Worm (Caenorhabditis elegans) whole organism, L3 larva: Measurements from ENCODE around the gene abf-4.

Experiments used
- ZK546.5 ChIP-seq: sonication (generic microtip); optimal IDR thresholded peaks from 2 replicates; lab custom pipeline; 2017; ENCODE audit warnings: missing biosample characterization, missing genetic modification characterization
- ama-1 ChIP-seq: fragments of 150-350 bp; optimal IDR thresholded peaks from 2 replicates; lab custom pipeline; 2018
- ceh-16 ChIP-seq: sonication (generic microtip); optimal IDR thresholded peaks from 2 replicates; lab custom pipeline; 2017; ENCODE audit warnings: missing biosample characterization, missing genetic modification characterization
- ceh-28 ChIP-seq: fragments of 150-350 bp; optimal IDR thresholded peaks from 2 replicates; lab custom pipeline; 2014; ENCODE audit warnings: missing biosample characterization, missing genetic modification reagents, missing genetic modification characterization
- ceh-82 ChIP-seq: fragments of 150-350 bp; optimal IDR thresholded peaks from 2 replicates; lab custom pipeline; 2014; ENCODE audit warnings: missing biosample characterization, missing genetic modification characterization
- ceh-9 ChIP-seq: sonication (generic microtip); optimal IDR thresholded peaks from 2 replicates; lab custom pipeline; 2018; ENCODE audit warnings: missing biosample characterization, missing genetic modification characterization
- daf-12 ChIP-seq: fragments of 150-350 bp; optimal IDR thresholded peaks from 2 replicates; lab custom pipeline; 2014; ENCODE audit warnings: missing biosample characterization, missing genetic modification reagents, missing genetic modification characterization
- egl-27 ChIP-seq: sonication (generic microtip); optimal IDR thresholded peaks from 4 replicates; lab custom pipeline; 2017; ENCODE audit warnings: missing biosample characterization, missing genetic modification reagents, missing genetic modification characterization
- egl-5 ChIP-seq: fragments of 150-350 bp; optimal IDR thresholded peaks from 2 replicates; lab custom pipeline; 2017; ENCODE audit warnings: missing biosample characterization, missing genetic modification reagents, missing genetic modification characterization, inconsistent platforms
- elt-2 ChIP-seq: sonication (generic microtip); optimal IDR thresholded peaks from 2 replicates; lab custom pipeline; 2016; ENCODE audit warnings: missing genetic modification reagents, mild to moderate bottlenecking, missing genetic modification characterization, missing compliant biosample characterization
- elt-3 ChIP-seq, 3 experiments: fragments of 150-350 bp in 1 of 3; sonication (generic microtip) in 2 of 3; optimal IDR thresholded peaks; 2 replicates in 2 of 3; 4 replicates in 1 of 3; lab custom pipeline; 2014 to 2017; ENCODE audit warnings: missing biosample characterization in 3 of 3, missing genetic modification characterization in 3 of 3
- eor-1 ChIP-seq, 2 experiments: fragments of 150-350 bp; optimal IDR thresholded peaks; 2 replicates each; lab custom pipeline; 2014 to 2018; ENCODE audit warnings: missing biosample characterization in 2 of 2, missing genetic modification characterization in 2 of 2
- fkh-10 ChIP-seq: sonication (generic microtip); optimal IDR thresholded peaks from 2 replicates; lab custom pipeline; 2017; ENCODE audit warnings: missing biosample characterization, missing genetic modification reagents, missing genetic modification characterization
- fos-1 ChIP-seq: fragments of 150-350 bp; optimal IDR thresholded peaks from 2 replicates; lab custom pipeline; 2014; ENCODE audit warnings: missing biosample characterization, missing genetic modification characterization
- hmg-11 ChIP-seq: sonication (generic microtip); optimal IDR thresholded peaks from 2 replicates; lab custom pipeline; 2016; ENCODE audit warnings: missing genetic modification characterization, missing compliant biosample characterization
- jun-1 ChIP-seq: fragments of 150-350 bp; optimal IDR thresholded peaks from 2 replicates; lab custom pipeline; 2014; ENCODE audit warnings: missing biosample characterization, missing genetic modification reagents, missing genetic modification characterization
- lin-39 ChIP-seq: fragments of 150-350 bp; optimal IDR thresholded peaks from 2 replicates; lab custom pipeline; 2018; ENCODE audit warnings: missing biosample characterization, missing genetic modification reagents, missing genetic modification characterization
- lsy-12 ChIP-seq: sonication (generic microtip); optimal IDR thresholded peaks from 2 replicates; lab custom pipeline; 2016; ENCODE audit warnings: mild to moderate bottlenecking, missing genetic modification characterization, missing compliant biosample characterization
- mdl-1 ChIP-seq: fragments of 150-350 bp; optimal IDR thresholded peaks from 2 replicates; lab custom pipeline; 2014; ENCODE audit warnings: missing biosample characterization, missing genetic modification characterization
- mml-1 ChIP-seq: fragments of 150-350 bp; sonication (generic microtip); optimal IDR thresholded peaks from 3 replicates; lab custom pipeline; 2014; ENCODE audit warnings: missing biosample characterization, missing genetic modification characterization
- nfya-1 ChIP-seq: sonication (generic microtip); optimal IDR thresholded peaks from 2 replicates; lab custom pipeline; 2017; ENCODE audit warnings: missing genetic modification characterization, mild to moderate bottlenecking, missing compliant biosample characterization, antibody characterized with exemption, moderate library complexity; ENCODE audit not compliant: insufficient read depth
- nhr-12 ChIP-seq: fragments of 150-350 bp; optimal IDR thresholded peaks from 2 replicates; lab custom pipeline; 2014; ENCODE audit warnings: missing biosample characterization, missing genetic modification characterization
- nhr-23 ChIP-seq: fragments of 150-350 bp; optimal IDR thresholded peaks from 2 replicates; lab custom pipeline; 2014; ENCODE audit warnings: missing biosample characterization, missing genetic modification reagents, missing genetic modification characterization
- nhr-237 ChIP-seq: fragments of 150-350 bp; optimal IDR thresholded peaks from 2 replicates; lab custom pipeline; 2014; ENCODE audit warnings: missing biosample characterization, missing genetic modification characterization
- nhr-25 ChIP-seq: sonication (generic microtip); optimal IDR thresholded peaks from 2 replicates; lab custom pipeline; 2017; ENCODE audit warnings: missing biosample characterization, missing genetic modification characterization
- nhr-43 ChIP-seq: sonication (generic microtip); optimal IDR thresholded peaks from 2 replicates; lab custom pipeline; 2016; ENCODE audit warnings: mild to moderate bottlenecking, missing genetic modification characterization, missing compliant biosample characterization; ENCODE audit not compliant: poor library complexity, severe bottlenecking
- nhr-76 ChIP-seq: fragments of 150-350 bp; sonication (generic microtip); optimal IDR thresholded peaks from 5 replicates; lab custom pipeline; 2014; ENCODE audit warnings: missing biosample characterization, missing genetic modification characterization
- nhr-77 ChIP-seq: fragments of 150-350 bp; optimal IDR thresholded peaks from 2 replicates; lab custom pipeline; 2014; ENCODE audit warnings: missing biosample characterization, missing genetic modification characterization
- pha-4 ChIP-seq: fragments of 150-350 bp; optimal IDR thresholded peaks from 2 replicates; lab custom pipeline; 2014; ENCODE audit warnings: missing biosample characterization, missing genetic modification reagents, missing genetic modification characterization
- pqm-1 ChIP-seq: fragments of 150-350 bp; optimal IDR thresholded peaks from 2 replicates; lab custom pipeline; 2017; ENCODE audit warnings: missing biosample characterization, missing genetic modification characterization, inconsistent platforms
- sea-2 ChIP-seq: fragments of 150-350 bp; sonication (generic microtip); optimal IDR thresholded peaks from 4 replicates; lab custom pipeline; 2014; ENCODE audit warnings: missing biosample characterization, missing genetic modification reagents, missing genetic modification characterization
- skn-1 ChIP-seq: fragments of 150-350 bp; optimal IDR thresholded peaks from 2 replicates; lab custom pipeline; 2014; ENCODE audit warnings: missing biosample characterization, missing genetic modification characterization
- unc-39 ChIP-seq: sonication (generic microtip); optimal IDR thresholded peaks from 4 replicates; lab custom pipeline; 2017; ENCODE audit warnings: missing biosample characterization, missing genetic modification characterization
- unc-62 ChIP-seq: fragments of 150-350 bp; sonication (generic microtip); optimal IDR thresholded peaks from 4 replicates; lab custom pipeline; 2014; ENCODE audit warnings: missing biosample characterization, missing genetic modification reagents, missing genetic modification characterization
- zag-1 ChIP-seq: fragments of 150-350 bp; optimal IDR thresholded peaks from 2 replicates; lab custom pipeline; 2014; ENCODE audit warnings: missing biosample characterization, missing genetic modification characterization

The abf-4 gene

DNA sequence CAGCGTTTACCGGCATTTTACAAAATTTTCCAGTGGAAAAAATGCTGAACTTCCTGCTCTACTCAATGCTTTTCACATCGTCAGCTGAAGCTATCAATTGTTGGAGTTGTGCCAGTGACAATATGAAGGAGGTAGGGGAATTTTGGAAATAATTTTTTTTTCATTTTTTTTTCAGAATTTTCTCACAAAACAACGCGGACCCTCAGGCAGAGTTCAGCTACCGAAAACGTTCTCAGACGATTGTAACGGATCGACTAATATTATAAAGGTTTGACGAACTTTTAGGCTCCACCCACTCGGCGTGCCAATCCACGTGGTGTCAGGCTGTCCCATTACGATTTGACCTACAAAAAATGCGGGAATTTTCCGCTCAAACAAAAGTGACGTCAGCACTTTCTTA lies 21.4 kb upstream of the abf-4 start, which contains the start of gene F26F2.8:
Gene F26F2.8, plus strand, starts transcription at position 13 of the 400 bp plus-strand sequence.
- TF ChIP-seq elt-2 (tag; lab: Kevin White, UChicago) (no peak), fkh-10 (GFP tag; lab: Kevin White, UChicago) (no peak), ceh-82 (tag; lab: Kevin White, UChicago) (no peak), unc-39 (tag; lab: Kevin White, UChicago) (no peak), ama-1 (lab: Kevin White, UChicago) (no peak), nhr-77 (tag; lab: Kevin White, UChicago) (no peak), ZK546.5 (no peak), ceh-28 (no peak), daf-12 (tag; lab: Kevin White, UChicago) (no peak), nhr-237 (tag; lab: Kevin White, UChicago) (no peak), eor-1 (tag; optimal IDR thresholded peaks at IDR 0.05; lab: Kevin White, UChicago) (no peak), mml-1 (tag; lab: Kevin White, UChicago) (no peak), ceh-16 (tag; lab: Kevin White, UChicago) (no peak), nhr-23 (tag; lab: Kevin White, UChicago) (no peak), nhr-25 (tag; lab: Kevin White, UChicago) (no peak), fos-1 (tag; lab: Kevin White, UChicago) (no peak), zag-1 (tag; lab: Kevin White, UChicago) (no peak)

- TF ChIP-seq lin-39 (tag; lab: Kevin White, UChicago) (no peak), pqm-1 (no peak), unc-39 (tag; lab: Kevin White, UChicago) (no peak), pha-4 (tag; lab: Kevin White, UChicago) (no peak), fos-1 (tag; lab: Kevin White, UChicago) (no peak), nhr-237 (tag; lab: Kevin White, UChicago) (no peak), ceh-9 (tag; lab: Kevin White, UChicago) (no peak)
Observed at ce11 chrV:20574872-20575271, 16.7 kb upstream of the abf-4 start.

- TF ChIP-seq ama-1 (lab: Kevin White, UChicago) (no peak), fos-1 (tag; lab: Kevin White, UChicago) (no peak), elt-2 (tag; lab: Kevin White, UChicago) (no peak), ceh-9 (tag; lab: Kevin White, UChicago) (no peak), lin-39 (tag; lab: Kevin White, UChicago) (no peak), mdl-1 (tag; lab: Kevin White, UChicago) (no peak), nhr-43 (no peak), nhr-76 (tag; lab: Kevin White, UChicago) (no peak), egl-27 (tag; lab: Kevin White, UChicago) (no peak), skn-1 (tag; lab: Kevin White, UChicago) (no peak), elt-3 (tag; optimal IDR thresholded peaks at IDR 0.05; lab: Kevin White, UChicago) (no peak), unc-62 (GFP tag; lab: Kevin White, UChicago) (no peak), nfya-1 (tag; lab: Kevin White, UChicago) (no peak), ceh-28 (no peak), lsy-12 (no peak), ceh-82 (tag; lab: Kevin White, UChicago) (no peak), hmg-11 (tag; lab: Kevin White, UChicago) (no peak), nhr-25 (tag; lab: Kevin White, UChicago) (no peak), egl-5 (tag; lab: Kevin White, UChicago) (no peak), nhr-12 (tag; lab: Kevin White, UChicago) (no peak)
Observed at ce11 chrV:20574314-20574713, 16.1 kb upstream of the abf-4 start, which contains the start of gene clec-263. TSS of gene clec-263 (plus strand) at chrV:20574614.

ce11 chrV:20573392-20573791 lies 15.2 kb upstream of the abf-4 start, which contains the start of gene F26F2.5:
TSS of gene F26F2.5 (plus strand) at chrV:20573692.
- no peak for TF ChIP-seq jun-1
- TF ChIP-seq sea-2 (GFP tag; lab: Kevin White, UChicago), result no peak
- TF ChIP-seq, all 47 proteins: peak for 0
